Worm (Caenorhabditis elegans) whole organism, early embryonic: ENCODE data around the gene fbxb-103.

Experiments used
- B0310.2 ChIP-seq: sonication (generic microtip); optimal IDR thresholded peaks from 2 replicates; lab custom pipeline; 2016; ENCODE audit warnings: mild to moderate bottlenecking, missing genetic modification characterization, missing compliant biosample characterization
- ama-1 ChIP-seq: fragments of 150-350 bp; optimal IDR thresholded peaks from 2 replicates; lab custom pipeline; 2014
- hnd-1 ChIP-seq: sonication (generic microtip); optimal IDR thresholded peaks from 2 replicates; lab custom pipeline; 2016; ENCODE audit warnings: missing genetic modification characterization, missing compliant biosample characterization
- pes-1 ChIP-seq: fragments of 200-800 bp; sonication (Bioruptor generic); IDR thresholded peaks from 2 replicates; pipeline ENCODE4 v1.3.6; 2022; ENCODE audit warnings: missing genetic modification reagents, missing genetic modification characterization, missing compliant biosample characterization
- tbx-11 ChIP-seq: fragments of 200-800 bp; sonication (Bioruptor generic); IDR thresholded peaks from 2 replicates; pipeline ENCODE4 v1.3.6; 2022; ENCODE audit warnings: missing genetic modification characterization, missing compliant biosample characterization
- tbx-37 ChIP-seq: fragments of 200-800 bp; sonication (Bioruptor generic); conservative IDR thresholded peaks from 2 replicates; pipeline ENCODE4 v1.3.6; 2022; ENCODE audit warnings: missing genetic modification reagents, missing genetic modification characterization, missing compliant biosample characterization

DNA sequence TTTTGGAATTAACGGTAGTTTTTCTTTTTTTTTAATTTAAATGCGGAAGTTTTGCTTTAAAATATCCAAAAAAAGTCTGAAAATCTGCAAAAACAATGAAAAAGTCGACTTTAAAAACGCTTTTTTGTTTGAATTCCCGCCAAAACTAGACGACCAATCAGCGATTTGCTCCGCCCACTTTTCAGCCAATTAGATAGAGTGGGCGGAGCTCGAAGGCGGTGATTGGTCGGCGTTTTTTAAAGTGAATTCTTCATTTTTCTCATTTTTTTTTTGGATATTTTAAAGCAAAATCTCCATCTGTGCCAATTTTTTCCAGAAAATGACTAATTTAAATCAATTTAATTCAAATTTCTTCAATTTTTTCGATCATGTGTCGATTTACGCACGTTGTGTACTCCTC is 24.3 kb downstream of the fbxb-103 start:
- TF ChIP-seq ama-1 (lab: Kevin White, UChicago) (no peak), pes-1 (GFP tag; lab: Robert Waterston, UW) (no peak), hnd-1 (tag; lab: Kevin White, UChicago) (no peak), B0310.2 (tag; lab: Kevin White, UChicago) (no peak), tbx-11 (GFP tag; lab: Robert Waterston, UW) (no peak), tbx-37 (GFP tag; lab: Robert Waterston, UW) (no peak)
